Worm (Caenorhabditis elegans) whole organism, mixed stage, embryonic: ENCODE results near the gene F54H12.4.
"Not testable (repeated sequence)": the region's sequence is repeated elsewhere in the genome, so short reads cannot be mapped to it uniquely, and the experiment has no call there.

Experiments used
- bed-3 ChIP-seq: fragments of 200-800 bp; sonication (Bioruptor generic); optimal IDR thresholded peaks from 3 replicates; lab custom pipeline; 2018; ENCODE audit warnings: mild to moderate bottlenecking, missing genetic modification characterization, moderate library complexity, missing compliant biosample characterization
- blmp-1 ChIP-seq: fragments of 150-350 bp; optimal IDR thresholded peaks from 2 replicates; lab custom pipeline; 2014; ENCODE audit warnings: missing biosample characterization, missing genetic modification characterization
- ceh-39 ChIP-seq: fragments of 150-350 bp; optimal IDR thresholded peaks from 2 replicates; lab custom pipeline; 2014; ENCODE audit warnings: missing biosample characterization, missing genetic modification characterization
- ceh-43 ChIP-seq: fragments of 200-800 bp; sonication (Bioruptor generic); optimal IDR thresholded peaks from 2 replicates; lab custom pipeline; 2018; ENCODE audit warnings: mild to moderate bottlenecking, missing genetic modification characterization, moderate library complexity, missing compliant biosample characterization
- ceh-83 ChIP-seq: fragments of 200-800 bp; sonication (Bioruptor generic); optimal IDR thresholded peaks from 2 replicates; lab custom pipeline; 2018; ENCODE audit warnings: mild to moderate bottlenecking, missing genetic modification characterization, missing compliant biosample characterization
- cnd-1 ChIP-seq: fragments of 200-800 bp; sonication (Bioruptor generic); optimal IDR thresholded peaks from 2 replicates; lab custom pipeline; 2018; ENCODE audit warnings: mild to moderate bottlenecking, missing genetic modification characterization, missing compliant biosample characterization
- drap-1 ChIP-seq: fragments of 200-800 bp; sonication (Bioruptor generic); optimal IDR thresholded peaks from 3 replicates; lab custom pipeline; 2018; ENCODE audit warnings: mild to moderate bottlenecking, missing genetic modification characterization, missing compliant biosample characterization
- elt-1 ChIP-seq: sonication (generic microtip); optimal IDR thresholded peaks from 2 replicates; lab custom pipeline; 2017; ENCODE audit warnings: missing genetic modification characterization, mild to moderate bottlenecking, missing compliant biosample characterization, antibody characterized with exemption, moderate library complexity, borderline replicate concordance; ENCODE audit not compliant: insufficient read depth
- elt-3 ChIP-seq: fragments of 150-350 bp; optimal IDR thresholded peaks from 2 replicates; lab custom pipeline; 2014; ENCODE audit warnings: missing biosample characterization, missing genetic modification characterization
- flh-1 ChIP-seq: fragments of 200-800 bp; sonication (Bioruptor generic); optimal IDR thresholded peaks from 2 replicates; lab custom pipeline; 2018; ENCODE audit warnings: mild to moderate bottlenecking, missing genetic modification characterization, moderate library complexity, missing compliant biosample characterization
- ham-2 ChIP-seq: fragments of 200-800 bp; sonication (Bioruptor generic); optimal IDR thresholded peaks from 2 replicates; lab custom pipeline; 2018; ENCODE audit warnings: mild to moderate bottlenecking, missing genetic modification characterization, missing compliant biosample characterization
- hlh-1 ChIP-seq: fragments of 150-350 bp; optimal IDR thresholded peaks from 2 replicates; lab custom pipeline; 2014; ENCODE audit warnings: missing biosample characterization, missing genetic modification reagents, missing genetic modification characterization
- lin-13 ChIP-seq: fragments of 150-350 bp; optimal IDR thresholded peaks from 2 replicates; lab custom pipeline; 2014; ENCODE audit warnings: missing biosample characterization, missing genetic modification characterization
- lin-32 ChIP-seq: fragments of 200-800 bp; sonication (Bioruptor generic); optimal IDR thresholded peaks from 2 replicates; lab custom pipeline; 2018; ENCODE audit warnings: mild to moderate bottlenecking, missing genetic modification characterization, missing compliant biosample characterization
- lsy-2 ChIP-seq: fragments of 150-350 bp; optimal IDR thresholded peaks from 2 replicates; lab custom pipeline; 2014; ENCODE audit warnings: missing biosample characterization, missing genetic modification characterization
- mab-5 ChIP-seq: fragments of 150-350 bp; optimal IDR thresholded peaks from 2 replicates; lab custom pipeline; 2014; ENCODE audit warnings: missing biosample characterization, missing genetic modification characterization
- mep-1 ChIP-seq: fragments of 150-350 bp; optimal IDR thresholded peaks from 2 replicates; lab custom pipeline; 2017; ENCODE audit warnings: missing biosample characterization, missing genetic modification reagents, missing genetic modification characterization, inconsistent platforms
- mls-2 ChIP-seq: sonication (generic microtip); optimal IDR thresholded peaks from 2 replicates; lab custom pipeline; 2016; ENCODE audit warnings: mild to moderate bottlenecking, missing genetic modification characterization, moderate library complexity, missing compliant biosample characterization
- nhr-12 ChIP-seq: fragments of 150-350 bp; optimal IDR thresholded peaks from 2 replicates; lab custom pipeline; 2014; ENCODE audit warnings: missing biosample characterization, missing genetic modification characterization
- nhr-2 ChIP-seq: fragments of 150-350 bp; optimal IDR thresholded peaks from 2 replicates; lab custom pipeline; 2014; ENCODE audit warnings: missing biosample characterization, missing genetic modification characterization
- nhr-237 ChIP-seq: fragments of 150-350 bp; optimal IDR thresholded peaks from 2 replicates; lab custom pipeline; 2014; ENCODE audit warnings: missing biosample characterization, missing genetic modification characterization
- nhr-28 ChIP-seq: fragments of 150-350 bp; optimal IDR thresholded peaks from 2 replicates; lab custom pipeline; 2014; ENCODE audit warnings: missing biosample characterization, missing genetic modification characterization
- sptf-1 ChIP-seq: sonication (generic microtip); optimal IDR thresholded peaks from 2 replicates; lab custom pipeline; 2017; ENCODE audit warnings: mild to moderate bottlenecking, missing genetic modification characterization, moderate library complexity, missing compliant biosample characterization
- tbx-8 ChIP-seq: fragments of 200-800 bp; sonication (Bioruptor generic); optimal IDR thresholded peaks from 2 replicates; lab custom pipeline; 2018; ENCODE audit warnings: mild to moderate bottlenecking, missing genetic modification characterization, moderate library complexity, missing compliant biosample characterization
- unc-120 ChIP-seq: sonication (generic microtip); optimal IDR thresholded peaks from 2 replicates; lab custom pipeline; 2017; ENCODE audit warnings: missing genetic modification characterization, missing compliant biosample characterization; ENCODE audit not compliant: poor library complexity, severe bottlenecking
- unc-39 ChIP-seq: fragments of 150-350 bp; optimal IDR thresholded peaks from 2 replicates; lab custom pipeline; 2014; ENCODE audit warnings: missing biosample characterization, missing genetic modification characterization
- ztf-11 ChIP-seq: fragments of 150-350 bp; optimal IDR thresholded peaks from 2 replicates; lab custom pipeline; 2014; ENCODE audit warnings: missing biosample characterization, missing genetic modification characterization

Gene F54H12.4

ce11 chrIII:7962641-7963040 lies at the start of gene F54H12.4:
F54H12.4 (minus strand) TSS chrIII:7962741.
- not testable (repeated sequence) for TF ChIP-seq elt-1 (tag; lab: Kevin White, UChicago); tbx-8 (GFP tag; lab: Kevin White, UChicago); blmp-1 (tag; lab: Kevin White, UChicago)

ce11 chrIII:8010260-8010822 lies 47.8 kb upstream of the F54H12.4 start, which contains the start of gene cit-1.2:
cit-1.2 (plus strand) TSS chrIII:8010772.
- TF ChIP-seq nhr-237 (tag; lab: Kevin White, UChicago) (no peak), nhr-2 (no peak), ztf-11 (tag; lab: Kevin White, UChicago) (no peak), lin-13 (no peak), bed-3 (GFP tag; lab: Kevin White, UChicago) (no peak), mls-2 (tag; lab: Kevin White, UChicago) (no peak), elt-1 (tag; lab: Kevin White, UChicago) (no peak), lsy-2 (no peak), hlh-1 (tag; lab: Kevin White, UChicago) (no peak), mep-1 (no peak), flh-1 (no peak), ceh-39 (tag; lab: Kevin White, UChicago) (no peak), tbx-8 (GFP tag; lab: Kevin White, UChicago) (no peak), unc-120 (tag; lab: Kevin White, UChicago) (no peak), blmp-1 (tag; lab: Kevin White, UChicago) (no peak), lin-32 (GFP tag; lab: Kevin White, UChicago) (no peak), mab-5 (tag; lab: Kevin White, UChicago) (no peak), unc-39 (tag; lab: Kevin White, UChicago) (no peak)

- TF ChIP-seq lsy-2, result peak; percentile 35
- no peak for TF ChIP-seq unc-120 (tag; lab: Kevin White, UChicago)
- TF ChIP-seq cnd-1 (tag; lab: Kevin White, UChicago), result no peak
- TF ChIP-seq sptf-1 (tag; lab: Kevin White, UChicago), result no peak
- peak; percentile 25 for TF ChIP-seq mep-1
- TF ChIP-seq nhr-28 (tag; lab: Kevin White, UChicago), result no peak
Measured at ce11 chrIII:8009769-8010168, 47.2 kb upstream of the F54H12.4 start, which contains the start of gene cit-1.1. cit-1.1 (minus strand) TSS chrIII:8009821.

ce11 chrIII:8004091-8004490 lies 41.5 kb upstream of the F54H12.4 start, which contains the start of gene C06G4.6:
C06G4.6 (plus strand) TSS chrIII:8004391.
- TF ChIP-seq ceh-39 (tag; lab: Kevin White, UChicago) (no peak), elt-3 (no peak), lin-13 (no peak), ceh-43 (no peak)
- TF ChIP-seq, all 35 proteins: peak for 0

ce11 chrIII:8001557-8001956 lies 39.0 kb upstream of the F54H12.4 start:
- TF ChIP-seq nhr-12 (tag; lab: Kevin White, UChicago) (no peak), unc-120 (tag; lab: Kevin White, UChicago) (no peak), blmp-1 (tag; lab: Kevin White, UChicago) (no peak), ceh-83 (GFP tag; lab: Kevin White, UChicago) (no peak), nhr-2 (no peak), hlh-1 (tag; lab: Kevin White, UChicago) (no peak), mab-5 (tag; lab: Kevin White, UChicago) (no peak)

ce11 chrIII:7997447-7998046 lies 35.0 kb upstream of the F54H12.4 start:
- TF ChIP-seq lin-13, result no peak
- TF ChIP-seq nhr-2, result no peak
- no peak for TF ChIP-seq drap-1 (GFP tag; lab: Kevin White, UChicago)
- TF ChIP-seq cnd-1 (tag; lab: Kevin White, UChicago), result no peak
- no peak for TF ChIP-seq ceh-43
- no peak for TF ChIP-seq ham-2
- no peak for TF ChIP-seq mep-1
- TF ChIP-seq elt-3, result no peak
- TF ChIP-seq mab-5 (tag; lab: Kevin White, UChicago), result no peak
- no peak for TF ChIP-seq elt-1 (tag; lab: Kevin White, UChicago)
